Worm (Caenorhabditis elegans): ENCODE measurements around the gene ttb-1.

DNA sequence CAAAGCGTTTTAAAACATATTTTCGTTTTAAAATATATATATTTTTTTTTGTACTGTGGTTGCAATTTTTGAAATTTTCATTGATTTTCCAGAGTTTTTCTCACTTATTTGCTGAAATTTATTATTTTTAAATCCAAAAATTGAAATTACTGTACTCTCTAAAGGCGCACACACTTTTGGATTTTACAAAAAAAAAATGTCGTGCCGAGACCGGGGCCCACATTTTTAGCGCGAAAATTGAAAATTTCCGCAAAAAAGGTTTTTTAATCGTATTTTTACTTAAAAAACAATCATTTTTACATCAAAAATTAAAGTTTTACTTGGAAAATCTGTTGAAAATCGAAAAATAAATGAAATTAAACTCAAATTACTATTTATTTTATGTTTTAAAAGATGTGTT lies 28.5 kb downstream of the ttb-1 start:
- TF ChIP-seq fos-1 (tag; optimal IDR thresholded peaks at IDR 0.05), result no peak
- no peak for TF ChIP-seq lin-39 (tag; optimal IDR thresholded peaks at IDR 0.05)
- TF ChIP-seq lin-13 (GFP tag; optimal IDR thresholded peaks at IDR 0.05), result no peak
- TF ChIP-seq ztf-11 (tag; optimal IDR thresholded peaks at IDR 0.05), result no peak
- TF ChIP-seq sox-4 (tag; optimal IDR thresholded peaks at IDR 0.05), result no peak
- no peak for TF ChIP-seq nhr-84 (tag; optimal IDR thresholded peaks at IDR 0.05)
- TF ChIP-seq rnt-1 (tag; optimal IDR thresholded peaks at IDR 0.05), result no peak
- no peak for TF ChIP-seq lin-14 (GFP tag; optimal IDR thresholded peaks at IDR 0.05)
- TF ChIP-seq nhr-76 (tag; optimal IDR thresholded peaks at IDR 0.05), result no peak

All from whole organism, L1 larva.